Fruit fly (Drosophila melanogaster) whole organism, embryonic: ENCODE measurements around the gene Plzf.

Experiments
- B-H1 ChIP-seq: fragments of 200-800 bp; sonication (Bioruptor generic); IDR thresholded peaks from 3 replicates; pipeline ENCODE4 v1.3.6; 2022; ENCODE audit warnings: missing biosample characterization, missing genetic modification characterization
- CG11398 ChIP-seq: fragments of 200-800 bp; sonication (Bioruptor generic); optimal IDR thresholded peaks from 2 replicates; lab custom pipeline; 2016; ENCODE audit warnings: missing biosample characterization, missing genetic modification characterization
- CG14050 ChIP-seq: fragments of 200-800 bp; sonication (Bioruptor generic); IDR thresholded peaks from 3 replicates; pipeline ENCODE4 v1.3.6; 2022; ENCODE audit warnings: missing biosample characterization, missing genetic modification characterization
- CG17829 ChIP-seq: fragments of 200-800 bp; optimal IDR thresholded peaks from 2 replicates; lab custom pipeline; 2019; ENCODE audit warnings: missing biosample characterization, mild to moderate bottlenecking, missing genetic modification characterization, moderate library complexity
- CG8944 ChIP-seq: fragments of 200-800 bp; sonication (Bioruptor generic); optimal IDR thresholded peaks from 3 replicates; lab custom pipeline; 2016; ENCODE audit warnings: missing biosample characterization, missing genetic modification characterization
- ERR ChIP-seq: fragments of 200-800 bp; sonication (Bioruptor generic); optimal IDR thresholded peaks from 2 replicates; lab custom pipeline; 2016; ENCODE audit warnings: missing biosample characterization, missing genetic modification characterization
- Fer2 ChIP-seq: fragments of 200-800 bp; sonication (Bioruptor generic); optimal IDR thresholded peaks from 2 replicates; lab custom pipeline; 2018; ENCODE audit warnings: missing biosample characterization, mild to moderate bottlenecking, missing genetic modification characterization, moderate library complexity
- NFAT ChIP-seq: fragments of 200-800 bp; sonication (Bioruptor generic); IDR thresholded peaks from 2 replicates; pipeline ENCODE4 v1.3.6; 2022; ENCODE audit warnings: missing biosample characterization, missing genetic modification characterization
- Neu2 ChIP-seq: fragments of 200-800 bp; sonication (Bioruptor generic); optimal IDR thresholded peaks from 3 replicates; lab custom pipeline; 2016; ENCODE audit warnings: missing biosample characterization, missing genetic modification characterization, borderline replicate concordance
- Xrp1 ChIP-seq: fragments of 200-800 bp; sonication (Bioruptor generic); IDR thresholded peaks from 2 replicates; pipeline ENCODE4 v1.3.6; 2022; ENCODE audit warnings: missing biosample characterization, missing genetic modification characterization
- cato ChIP-seq: fragments of 200-800 bp; sonication (Bioruptor generic); optimal IDR thresholded peaks from 2 replicates; lab custom pipeline; 2016; ENCODE audit warnings: missing biosample characterization, missing genetic modification characterization, borderline replicate concordance
- sqz ChIP-seq: fragments of 200-800 bp; sonication (Bioruptor generic); optimal IDR thresholded peaks from 3 replicates; lab custom pipeline; 2018; ENCODE audit warnings: missing biosample characterization, mild to moderate bottlenecking, missing genetic modification characterization
- ttk ChIP-seq: fragments of 200-800 bp; sonication (Bioruptor generic); IDR thresholded peaks from 2 replicates; pipeline ENCODE4 v2.1.2; 2022; ENCODE audit warnings: missing biosample characterization, missing genetic modification characterization
- zen2 ChIP-seq: fragments of 200-800 bp; sonication (Bioruptor generic); IDR thresholded peaks from 3 replicates; pipeline ENCODE4 v1.3.6; 2022; ENCODE audit warnings: missing biosample characterization, missing genetic modification characterization; ENCODE audit not compliant: partially characterized antibody

- peak; percentile 34 for TF ChIP-seq CG17829
- peak; percentile 86 for TF ChIP-seq CG11398
- TF ChIP-seq CG14050 (GFP tag; lab: Robert Waterston, UW): no peak
- TF ChIP-seq cato (GFP tag; lab: Kevin White, UChicago): peak; percentile 63
- no peak for TF ChIP-seq Neu2 (GFP tag; lab: Kevin White, UChicago)
- TF ChIP-seq B-H1: no peak
- TF ChIP-seq sqz (GFP tag; lab: Kevin White, UChicago): peak; percentile 72
- TF ChIP-seq Xrp1 (GFP tag; lab: Robert Waterston, UW): no peak
- TF ChIP-seq ERR: peak; percentile 32
- TF ChIP-seq zen2 (GFP tag; lab: Robert Waterston, UW): no peak
- TF ChIP-seq Fer2 (tag; lab: Kevin White, UChicago): no peak
- TF ChIP-seq ttk (GFP tag; lab: Robert Waterston, UW): no peak
- TF ChIP-seq NFAT: no peak
- TF ChIP-seq CG8944 (GFP tag; lab: Kevin White, UChicago): peak; percentile 24
Observed at dm6 chr2L:12004211-12004979, 44.3 kb downstream of the Plzf start.
